Worm (Caenorhabditis elegans): ENCODE results near the gene C29F3.3.

Gene C29F3.3

DNA sequence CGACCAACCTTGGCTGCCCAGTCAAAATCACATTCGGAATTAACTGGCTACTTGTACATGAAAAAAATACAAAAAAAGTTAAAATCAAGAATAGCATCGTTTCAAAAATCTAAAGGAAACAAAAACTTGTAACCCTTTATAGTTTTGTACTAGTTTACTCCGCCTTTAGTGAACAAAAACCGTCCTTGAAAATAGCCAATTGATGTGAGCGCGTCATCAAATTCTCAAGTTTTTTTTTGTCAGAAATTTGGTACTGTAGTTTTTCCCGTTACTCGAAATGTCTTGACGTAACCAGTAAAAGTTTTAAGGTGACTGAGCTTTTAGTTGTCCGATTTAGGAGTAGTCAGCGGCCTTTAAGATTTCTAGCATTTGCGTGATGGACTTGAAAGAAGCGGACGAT lies at the start of gene C29F3.3:
C29F3.3 (minus strand) TSS at position 101 of the 400 bp plus-strand sequence.
- no peak for TF ChIP-seq madf-9 (GFP tag; conservative IDR thresholded peaks at IDR 0.05)
- TF ChIP-seq cey-2 (tag; optimal IDR thresholded peaks at IDR 0.05; ENCODE audit: borderline replicate concordance, insufficient read depth): no peak
- TF ChIP-seq lsy-2 (tag; optimal IDR thresholded peaks at IDR 0.05): no peak
- TF ChIP-seq ama-1 (optimal IDR thresholded peaks at IDR 0.05): no peak
- TF ChIP-seq fkh-10 (GFP tag; optimal IDR thresholded peaks at IDR 0.05): no peak
- no peak for TF ChIP-seq nhr-41 (GFP tag; IDR thresholded peaks at IDR 0.05)
- no peak for TF ChIP-seq nhr-6 (tag; optimal IDR thresholded peaks at IDR 0.05)
- TF ChIP-seq nhr-77 (tag; optimal IDR thresholded peaks at IDR 0.05): no peak
- no peak for TF ChIP-seq unc-130 (GFP tag; optimal IDR thresholded peaks at IDR 0.05)
- no peak for TF ChIP-seq rbr-2 (tag; optimal IDR thresholded peaks at IDR 0.05)
- TF ChIP-seq hmg-1.1 (GFP tag; IDR thresholded peaks at IDR 0.05): no peak
- no peak for TF ChIP-seq lin-15B (tag; optimal IDR thresholded peaks at IDR 0.05)
- TF ChIP-seq hif-1 (tag; optimal IDR thresholded peaks at IDR 0.05): no peak
- TF ChIP-seq dve-1 (tag; optimal IDR thresholded peaks at IDR 0.05; ENCODE audit: insufficient read depth): no peak
- TF ChIP-seq sdz-12 (GFP tag; optimal IDR thresholded peaks at IDR 0.05): no peak

DNA sequence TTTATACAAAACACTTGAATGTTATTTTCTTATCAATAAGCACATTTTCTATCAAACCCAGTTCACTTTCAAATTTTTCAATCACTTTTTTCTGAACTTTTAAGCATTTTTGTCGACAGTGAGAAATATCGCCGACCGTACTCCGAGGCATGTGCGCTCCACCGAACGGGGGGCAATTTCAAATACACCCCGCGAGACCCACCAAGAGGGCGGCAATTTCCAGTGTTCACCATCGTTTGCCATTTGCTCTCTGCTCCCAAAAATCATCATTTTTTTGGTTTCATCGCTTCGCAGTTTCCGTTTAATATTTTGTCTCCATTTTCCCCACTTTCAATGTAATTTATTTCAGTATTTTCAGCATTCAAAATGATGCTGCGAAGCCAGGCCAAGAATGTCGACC lies 48.2 kb upstream of the C29F3.3 start, which contains the start of gene cyb-3:
cyb-3 (plus strand) TSS at position 350 of the 400 bp plus-strand sequence.
- TF ChIP-seq unc-130 (GFP tag; optimal IDR thresholded peaks at IDR 0.05) (peak; percentile 30), Y48G9A.11 (GFP tag; IDR thresholded peaks at IDR 0.05) (0 out of 2 replicates have a peak, but pooled peaks have one; percentile 32), lin-38 (GFP tag; IDR thresholded peaks at IDR 0.05) (peak; percentile 90), arid-1 (GFP tag; conservative IDR thresholded peaks at IDR 0.05) (no peak)

DNA sequence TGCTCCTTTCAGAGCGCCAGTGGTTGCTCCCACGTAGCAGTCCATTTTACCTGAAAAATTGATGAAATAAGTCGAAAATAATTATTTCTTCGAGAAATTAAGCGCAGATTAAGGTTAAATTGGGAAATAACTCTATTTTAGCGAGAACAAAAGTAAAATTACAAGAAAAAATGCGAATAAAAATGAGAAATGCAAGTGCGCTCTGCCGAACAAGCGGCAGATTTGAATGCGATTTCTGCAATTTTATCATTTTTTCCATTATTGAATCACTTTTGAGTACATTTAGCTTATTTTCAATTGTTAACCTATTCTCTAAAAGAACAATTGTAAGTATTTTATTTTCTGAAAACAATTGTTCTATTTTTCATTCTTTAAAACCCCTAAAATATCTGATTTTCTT lies 47.7 kb upstream of the C29F3.3 start, which contains the start of gene T06E6.1:
T06E6.1 (minus strand) TSS at position 56 of the 400 bp plus-strand sequence.
- no peak for TF ChIP-seq hlh-11 (tag; optimal IDR thresholded peaks at IDR 0.05)
- peak; percentile 66 for TF ChIP-seq dpl-1 (GFP tag; optimal IDR thresholded peaks at IDR 0.05)
- TF ChIP-seq zip-11 (GFP tag; IDR thresholded peaks at IDR 0.05): no peak
- peak; percentile 71 for TF ChIP-seq nhr-6 (tag; optimal IDR thresholded peaks at IDR 0.05)
- TF ChIP-seq lin-38 (GFP tag; IDR thresholded peaks at IDR 0.05): peak; percentile 54

DNA sequence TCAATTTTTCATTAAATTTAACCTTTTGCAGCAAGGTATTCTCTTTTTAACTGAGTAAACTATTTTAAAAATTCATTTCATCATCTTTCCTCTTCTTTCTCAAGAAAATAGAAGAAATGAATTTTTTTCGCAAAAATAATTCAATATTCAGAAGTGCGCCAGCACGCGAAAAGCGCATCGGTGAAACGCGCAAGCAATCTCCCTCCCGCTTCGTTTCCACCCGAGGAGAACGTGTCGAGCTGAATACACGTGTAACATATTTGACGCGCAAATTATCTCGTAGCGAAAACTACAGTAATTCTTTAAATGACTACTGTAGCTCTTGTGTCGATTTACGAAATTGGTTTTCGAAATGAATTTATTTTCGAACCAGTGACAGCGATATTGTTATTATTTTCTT lies 44.9 kb upstream of the C29F3.3 start:
- peak; percentile 53 for TF ChIP-seq lin-38 (GFP tag; IDR thresholded peaks at IDR 0.05)
- no peak for TF ChIP-seq madf-9 (GFP tag; conservative IDR thresholded peaks at IDR 0.05)

DNA sequence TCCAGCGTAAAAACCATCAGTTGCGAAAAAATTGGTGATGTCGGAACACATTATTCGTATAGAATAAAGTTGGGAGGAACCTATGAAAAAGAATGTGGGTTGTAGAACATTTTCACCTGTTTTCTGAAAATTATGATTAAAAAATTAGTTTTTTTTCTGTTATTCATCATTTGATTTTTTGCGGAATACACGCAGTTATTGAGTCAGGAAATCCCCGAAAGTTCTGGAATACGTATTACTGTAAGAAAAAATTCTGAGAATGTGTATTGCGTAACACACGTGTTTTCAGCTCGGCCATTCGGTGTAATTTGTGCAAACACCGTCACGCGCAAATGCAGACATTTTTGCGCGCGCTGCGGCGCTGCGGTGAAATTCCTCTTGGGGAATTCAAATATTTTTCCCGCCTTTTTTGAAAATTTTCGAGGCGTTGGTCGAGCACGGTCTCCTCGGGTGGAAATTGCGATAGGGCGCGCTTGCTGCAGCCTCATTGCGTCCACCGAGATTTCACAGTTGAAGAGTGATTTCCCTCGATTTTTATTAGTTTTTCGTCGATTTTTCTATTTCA lies 41.7 kb upstream of the C29F3.3 start, which contains the start of gene srh-170:
srh-170 (minus strand) TSS at position 51 of the 565 bp plus-strand sequence.
- TF ChIP-seq unc-62 (GFP tag; optimal IDR thresholded peaks at IDR 0.05 in 1 of 2) (no peak), unc-62 (tag; optimal IDR thresholded peaks at IDR 0.05) (no peak), php-3 (GFP tag; IDR thresholded peaks at IDR 0.05) (0 out of 2 replicates have a peak, but pooled peaks have one; percentile 24)

DNA sequence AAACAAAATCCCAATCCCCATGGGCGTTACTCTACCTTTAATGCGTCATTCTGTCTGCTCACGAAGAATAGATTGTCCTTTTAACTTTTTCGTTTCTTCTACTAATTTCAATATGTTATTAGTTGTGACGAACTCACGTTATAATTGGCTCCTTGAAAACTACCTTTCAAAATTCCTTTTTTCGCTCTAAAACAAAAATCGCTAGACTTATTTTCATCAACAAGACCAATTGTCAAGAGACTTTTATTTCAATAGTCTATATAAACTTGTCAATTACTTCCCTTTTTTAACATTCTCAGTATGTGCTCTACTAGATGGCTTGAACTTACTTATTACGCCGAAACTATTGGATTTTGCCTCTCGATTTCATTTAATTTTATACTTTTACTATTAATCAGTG lies 37.5 kb upstream of the C29F3.3 start, which contains the start of gene str-102:
str-102 (plus strand) TSS at position 301 of the 400 bp plus-strand sequence.
- TF ChIP-seq nhr-48 (tag; optimal IDR thresholded peaks at IDR 0.05) (no peak), mdt-29 (GFP tag; IDR thresholded peaks at IDR 0.05) (no peak), ceh-62 (tag; optimal IDR thresholded peaks at IDR 0.05) (no peak), nhr-76 (tag; optimal IDR thresholded peaks at IDR 0.05) (no peak), nhr-10 (tag; optimal IDR thresholded peaks at IDR 0.05) (no peak), aha-1 (tag) (no peak), dpl-1 (GFP tag; optimal IDR thresholded peaks at IDR 0.05) (no peak), lin-1 (GFP tag; IDR thresholded peaks at IDR 0.05) (no peak)

All from whole organism, L4 larva.